Worm (Caenorhabditis elegans) whole organism, L1 larva: Measurements from ENCODE around the gene F10E9.2.

Experiments
- C04F5.9 ChIP-seq: sonication (generic microtip); optimal IDR thresholded peaks from 2 replicates; lab custom pipeline; 2016; ENCODE audit warnings: missing genetic modification characterization, missing compliant biosample characterization
- C16A3.4 ChIP-seq: fragments of 150-350 bp; optimal IDR thresholded peaks from 2 replicates; lab custom pipeline; 2014; ENCODE audit warnings: missing biosample characterization, missing genetic modification characterization
- C34B4.2 ChIP-seq: sonication (generic microtip); optimal IDR thresholded peaks from 2 replicates; lab custom pipeline; 2017; ENCODE audit warnings: mild to moderate bottlenecking, missing genetic modification characterization, missing compliant biosample characterization
- F16B12.6 ChIP-seq: fragments of 150-350 bp; optimal IDR thresholded peaks from 2 replicates; lab custom pipeline; 2014; ENCODE audit warnings: missing biosample characterization, missing genetic modification characterization
- ama-1 ChIP-seq: fragments of 150-350 bp; optimal IDR thresholded peaks from 2 replicates; lab custom pipeline; 2014
- blmp-1 ChIP-seq: fragments of 150-350 bp; optimal IDR thresholded peaks from 2 replicates; lab custom pipeline; 2014; ENCODE audit warnings: missing biosample characterization, missing genetic modification characterization
- ceh-8 ChIP-seq: fragments of 200-800 bp; sonication (Bioruptor generic); optimal IDR thresholded peaks from 2 replicates; lab custom pipeline; 2018; ENCODE audit warnings: mild to moderate bottlenecking, missing genetic modification characterization, moderate library complexity, missing compliant biosample characterization
- ceh-88 ChIP-seq: fragments of 200-800 bp; sonication (Bioruptor generic); IDR thresholded peaks from 2 replicates; pipeline ENCODE4 v1.3.6; 2022; ENCODE audit warnings: missing genetic modification characterization, missing compliant biosample characterization
- ceh-90 ChIP-seq: sonication (generic microtip); optimal IDR thresholded peaks from 2 replicates; lab custom pipeline; 2016; ENCODE audit warnings: missing genetic modification characterization, missing compliant biosample characterization
- ces-1 ChIP-seq: fragments of 150-350 bp; optimal IDR thresholded peaks from 2 replicates; lab custom pipeline; 2014; ENCODE audit warnings: missing biosample characterization, missing genetic modification reagents, missing genetic modification characterization
- dpl-1 ChIP-seq, 3 experiments: fragments of 150-350 bp in 2 of 3; sonication (generic microtip) in 1 of 3; optimal IDR thresholded peaks; 2 replicates each; lab custom pipeline; 2014 to 2017; ENCODE audit warnings: missing biosample characterization in 3 of 3, missing genetic modification characterization in 3 of 3, missing genetic modification reagents in 3 of 3
- dsc-1 ChIP-seq: sonication (generic microtip); optimal IDR thresholded peaks from 2 replicates; lab custom pipeline; 2016; ENCODE audit warnings: mild to moderate bottlenecking, missing genetic modification characterization, missing compliant biosample characterization
- efl-1 ChIP-seq, 4 experiments: fragments of 150-350 bp; optimal IDR thresholded peaks in 3 of 4; peaks in 1 of 4; 1 replicate in 1 of 4; 2 replicates in 3 of 4; lab custom pipeline; 2014; ENCODE audit warnings: missing biosample characterization in 2 of 4, missing genetic modification characterization in 2 of 4, missing genetic modification reagents in 2 of 4
- egl-27 ChIP-seq, 2 experiments: fragments of 150-350 bp in 1 of 2; sonication (generic microtip); optimal IDR thresholded peaks; 3 replicates each; lab custom pipeline; 2017 to 2018; ENCODE audit warnings: missing biosample characterization in 2 of 2, missing genetic modification characterization in 2 of 2, missing genetic modification reagents in 2 of 2
- elt-2 ChIP-seq: sonication (generic microtip); optimal IDR thresholded peaks from 2 replicates; lab custom pipeline; 2016; ENCODE audit warnings: missing genetic modification characterization, mild to moderate bottlenecking, inconsistent platforms, missing compliant biosample characterization, missing genetic modification reagents
- fkh-10 ChIP-seq: sonication (generic microtip); optimal IDR thresholded peaks from 2 replicates; lab custom pipeline; 2017; ENCODE audit warnings: missing biosample characterization, missing genetic modification reagents, missing genetic modification characterization
- fkh-8 ChIP-seq: sonication (generic microtip); optimal IDR thresholded peaks from 2 replicates; lab custom pipeline; 2016; ENCODE audit warnings: mild to moderate bottlenecking, missing genetic modification characterization, missing compliant biosample characterization
- hlh-17 ChIP-seq: fragments of 200-800 bp; sonication (Bioruptor generic); optimal IDR thresholded peaks from 2 replicates; lab custom pipeline; 2018; ENCODE audit warnings: missing genetic modification characterization, mild to moderate bottlenecking, missing compliant biosample characterization, moderate library complexity, borderline replicate concordance
- hpl-2 ChIP-seq: fragments of 150-350 bp; optimal IDR thresholded peaks from 2 replicates; lab custom pipeline; 2014; ENCODE audit warnings: missing biosample characterization, missing genetic modification reagents, missing genetic modification characterization
- isw-1 ChIP-seq: fragments of 200-800 bp; sonication (Bioruptor generic); IDR thresholded peaks from 2 replicates; pipeline ENCODE4 v1.3.6; 2022; ENCODE audit warnings: missing genetic modification characterization, missing compliant biosample characterization
- lin-13 ChIP-seq: fragments of 150-350 bp; optimal IDR thresholded peaks from 2 replicates; lab custom pipeline; 2014; ENCODE audit warnings: missing biosample characterization, missing genetic modification reagents, missing genetic modification characterization
- lin-15B ChIP-seq: fragments of 150-350 bp; sonication (generic microtip); optimal IDR thresholded peaks from 3 replicates; lab custom pipeline; 2014; ENCODE audit warnings: missing biosample characterization, missing genetic modification characterization
- lin-35 ChIP-seq, 2 experiments: fragments of 150-350 bp; optimal IDR thresholded peaks; 2 replicates each; lab custom pipeline; 2014; ENCODE audit warnings: missing biosample characterization in 2 of 2, missing genetic modification characterization in 2 of 2, missing genetic modification reagents in 2 of 2
- lir-3 ChIP-seq: sonication (generic microtip); optimal IDR thresholded peaks from 2 replicates; lab custom pipeline; 2016; ENCODE audit warnings: mild to moderate bottlenecking, missing genetic modification characterization, moderate library complexity, missing compliant biosample characterization; ENCODE audit not compliant: poor library complexity
- lsy-2 ChIP-seq, 2 experiments: fragments of 150-350 bp; optimal IDR thresholded peaks; 2 replicates each; lab custom pipeline; 2014; ENCODE audit warnings: missing biosample characterization in 2 of 2, missing genetic modification characterization in 2 of 2
- mab-9 ChIP-seq: fragments of 200-800 bp; sonication (Bioruptor generic); IDR thresholded peaks from 2 replicates; pipeline ENCODE4 v1.3.6; 2022; ENCODE audit warnings: missing genetic modification reagents, missing genetic modification characterization, missing compliant biosample characterization
- mdl-1 ChIP-seq, 2 experiments: fragments of 150-350 bp; optimal IDR thresholded peaks; 2 replicates each; lab custom pipeline; 2014 to 2017; ENCODE audit warnings: missing biosample characterization in 2 of 2, missing genetic modification characterization in 2 of 2, inconsistent platforms in 1 of 2
- mef-2 ChIP-seq: fragments of 150-350 bp; optimal IDR thresholded peaks from 2 replicates; lab custom pipeline; 2014; ENCODE audit warnings: missing biosample characterization, missing genetic modification characterization
- mep-1 ChIP-seq: fragments of 150-350 bp; optimal IDR thresholded peaks from 2 replicates; lab custom pipeline; 2014; ENCODE audit warnings: missing biosample characterization, missing genetic modification characterization
- nhr-11 ChIP-seq: fragments of 150-350 bp; optimal IDR thresholded peaks from 2 replicates; lab custom pipeline; 2014; ENCODE audit warnings: missing biosample characterization, missing genetic modification characterization
- nhr-20 ChIP-seq: sonication (generic microtip); optimal IDR thresholded peaks from 2 replicates; lab custom pipeline; 2016; ENCODE audit warnings: mild to moderate bottlenecking, missing genetic modification characterization, missing compliant biosample characterization
- nhr-237 ChIP-seq: fragments of 150-350 bp; optimal IDR thresholded peaks from 2 replicates; lab custom pipeline; 2014; ENCODE audit warnings: missing biosample characterization, missing genetic modification characterization
- nhr-77 ChIP-seq: fragments of 150-350 bp; optimal IDR thresholded peaks from 2 replicates; lab custom pipeline; 2014; ENCODE audit warnings: missing biosample characterization, missing genetic modification characterization
- nhr-84 ChIP-seq: sonication (generic microtip); optimal IDR thresholded peaks from 2 replicates; lab custom pipeline; 2017; ENCODE audit warnings: missing biosample characterization, missing genetic modification characterization
- nhr-85 ChIP-seq: sonication (generic microtip); peaks from one replicate; lab custom pipeline; 2016; ENCODE audit warnings: missing genetic modification characterization, inconsistent platforms, missing compliant biosample characterization
- pag-3 ChIP-seq: sonication (generic microtip); optimal IDR thresholded peaks from 2 replicates; lab custom pipeline; 2017; ENCODE audit warnings: missing genetic modification characterization, mild to moderate bottlenecking, missing compliant biosample characterization, antibody characterized with exemption, borderline replicate concordance; ENCODE audit not compliant: insufficient read depth
- rnt-1 ChIP-seq: sonication (generic microtip); optimal IDR thresholded peaks from 2 replicates; lab custom pipeline; 2016; ENCODE audit warnings: mild to moderate bottlenecking, missing genetic modification characterization, moderate library complexity, missing compliant biosample characterization
- snpc-4 ChIP-seq: fragments of 150-350 bp; optimal IDR thresholded peaks from 2 replicates; lab custom pipeline; 2014; ENCODE audit warnings: missing biosample characterization, missing genetic modification characterization
- snu-23 ChIP-seq: sonication (generic microtip); optimal IDR thresholded peaks from 2 replicates; lab custom pipeline; 2016; ENCODE audit warnings: missing genetic modification characterization, missing compliant biosample characterization
- sox-4 ChIP-seq: sonication (generic microtip); optimal IDR thresholded peaks from 2 replicates; lab custom pipeline; 2016; ENCODE audit warnings: missing genetic modification characterization, missing compliant biosample characterization
- sptf-1 ChIP-seq: fragments of 150-350 bp; optimal IDR thresholded peaks from 2 replicates; lab custom pipeline; 2014; ENCODE audit warnings: missing biosample characterization, missing genetic modification characterization
- swsn-7 ChIP-seq: sonication (generic microtip); optimal IDR thresholded peaks from 2 replicates; lab custom pipeline; 2016; ENCODE audit warnings: missing genetic modification characterization, missing compliant biosample characterization
- tlp-1 ChIP-seq: fragments of 150-350 bp; optimal IDR thresholded peaks from 2 replicates; lab custom pipeline; 2014; ENCODE audit warnings: missing biosample characterization, missing genetic modification characterization
- unc-86 ChIP-seq: sonication (generic microtip); optimal IDR thresholded peaks from 2 replicates; lab custom pipeline; 2016; ENCODE audit warnings: missing genetic modification characterization, missing compliant biosample characterization
- zag-1 ChIP-seq: fragments of 150-350 bp; optimal IDR thresholded peaks from 2 replicates; lab custom pipeline; 2014; ENCODE audit warnings: missing biosample characterization, missing genetic modification characterization
- ztf-4 ChIP-seq: fragments of 150-350 bp; optimal IDR thresholded peaks from 2 replicates; lab custom pipeline; 2014; ENCODE audit warnings: missing biosample characterization, missing genetic modification characterization

The F10E9.2 gene

DNA sequence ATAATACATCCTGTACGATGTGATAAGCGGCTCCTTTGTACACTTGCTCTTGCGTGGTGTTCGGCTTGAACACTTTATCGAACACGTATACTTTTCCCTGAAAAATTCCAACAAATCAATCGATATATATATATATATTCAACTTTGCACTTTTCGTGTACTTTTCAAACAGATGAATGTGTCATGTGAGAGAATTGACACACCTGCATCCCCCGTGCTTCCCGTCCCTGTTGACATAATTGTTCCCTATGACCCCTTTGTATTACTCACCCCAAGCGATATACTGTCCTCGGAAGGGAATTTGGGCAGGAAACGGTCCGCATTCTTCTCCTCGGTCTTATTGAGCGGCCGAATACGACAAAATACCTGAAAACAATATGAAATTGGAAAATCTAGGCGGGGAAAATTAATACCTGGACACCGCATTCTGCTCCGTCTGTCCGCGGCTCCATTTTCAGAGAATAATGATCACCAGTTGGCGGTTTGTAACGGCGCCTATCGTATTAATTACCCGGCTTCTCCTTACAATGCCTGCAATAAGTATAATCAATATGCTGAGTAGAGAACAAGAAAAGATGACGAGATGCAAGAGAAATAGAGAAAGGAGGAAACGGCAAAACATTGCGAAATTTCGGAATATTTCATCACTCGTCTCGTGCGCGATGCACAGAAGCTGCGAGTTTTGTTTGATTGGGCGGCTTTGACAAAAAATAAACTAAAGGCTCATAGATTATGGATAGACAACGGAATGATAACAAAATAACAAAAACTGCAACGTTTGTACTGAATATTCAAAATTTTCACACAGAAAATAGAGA is 42.4 kb downstream of the F10E9.2 start, which contains the start of gene unc-116 (continued):
- TF ChIP-seq lin-35 (GFP tag; optimal IDR thresholded peaks at IDR 0.05; lab: Kevin White, UChicago) (peak; percentile 38 to 39), blmp-1 (peak; percentile 35), swsn-7 (peak; percentile 2), efl-1 (optimal IDR thresholded peaks at IDR 0.05; lab: Kevin White, UChicago) (peak; percentile 31 to 74), efl-1 (GFP tag; optimal IDR thresholded peaks at IDR 0.05 in 1 of 2; lab: Kevin White, UChicago) (peak; percentile 54 to 94), dpl-1 (GFP tag; optimal IDR thresholded peaks at IDR 0.05; lab: Kevin White, UChicago) (peak in 2 of 3 experiments; percentile 18 to 31), F16B12.6 (peak; percentile 43), isw-1 (GFP tag; lab: Robert Waterston, UW) (peak; percentile 43; the same call in 1 of the 2 replicates), ceh-8 (GFP tag; lab: Kevin White, UChicago) (no peak), sox-4 (tag; lab: Kevin White, UChicago) (no peak), ama-1 (lab: Kevin White, UChicago) (no peak), sptf-1 (tag; lab: Kevin White, UChicago) (no peak)

DNA sequence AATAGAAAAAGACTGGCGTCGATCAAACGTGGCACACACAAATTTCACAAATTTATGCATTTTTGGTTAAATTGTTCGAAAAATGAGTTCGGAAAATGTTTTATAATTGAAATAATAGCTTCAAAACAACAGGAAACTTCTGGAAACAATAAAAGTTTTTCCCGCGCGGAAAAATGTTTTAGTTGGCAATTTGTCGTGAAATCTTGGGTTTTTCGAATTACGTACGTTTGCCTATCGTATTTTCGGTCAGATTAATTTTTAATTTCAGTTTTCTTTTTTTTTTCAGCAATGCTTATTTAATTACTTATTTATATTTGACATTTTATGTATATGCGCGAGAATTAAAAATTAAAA is 42.9 kb downstream of the F10E9.2 start:
- no peak for TF ChIP-seq nhr-85 (tag; lab: Kevin White, UChicago)
- no peak for TF ChIP-seq dsc-1 (tag; lab: Kevin White, UChicago)
- TF ChIP-seq blmp-1 = no peak
- no peak for TF ChIP-seq dpl-1 (GFP tag; optimal IDR thresholded peaks at IDR 0.05; lab: Kevin White, UChicago)
- TF ChIP-seq unc-86 (tag; lab: Kevin White, UChicago) = no peak
- TF ChIP-seq ztf-4 (tag; lab: Kevin White, UChicago) = no peak
- TF ChIP-seq hlh-17 (GFP tag; lab: Kevin White, UChicago) = no peak
- no peak for TF ChIP-seq lin-13
- TF ChIP-seq nhr-237 = no peak
- no peak for TF ChIP-seq ceh-88
- no peak for TF ChIP-seq pag-3 (tag; lab: Kevin White, UChicago)
- no peak for TF ChIP-seq fkh-10 (GFP tag; lab: Kevin White, UChicago)
- TF ChIP-seq C04F5.9 (tag; lab: Kevin White, UChicago) = no peak
- no peak for TF ChIP-seq ceh-90 (tag; lab: Kevin White, UChicago)
- TF ChIP-seq rnt-1 = no peak
- TF ChIP-seq tlp-1 (tag; lab: Kevin White, UChicago) = no peak
- no peak for TF ChIP-seq mab-9 (GFP tag; lab: Robert Waterston, UW)
- no peak for TF ChIP-seq isw-1 (GFP tag; lab: Robert Waterston, UW)

DNA sequence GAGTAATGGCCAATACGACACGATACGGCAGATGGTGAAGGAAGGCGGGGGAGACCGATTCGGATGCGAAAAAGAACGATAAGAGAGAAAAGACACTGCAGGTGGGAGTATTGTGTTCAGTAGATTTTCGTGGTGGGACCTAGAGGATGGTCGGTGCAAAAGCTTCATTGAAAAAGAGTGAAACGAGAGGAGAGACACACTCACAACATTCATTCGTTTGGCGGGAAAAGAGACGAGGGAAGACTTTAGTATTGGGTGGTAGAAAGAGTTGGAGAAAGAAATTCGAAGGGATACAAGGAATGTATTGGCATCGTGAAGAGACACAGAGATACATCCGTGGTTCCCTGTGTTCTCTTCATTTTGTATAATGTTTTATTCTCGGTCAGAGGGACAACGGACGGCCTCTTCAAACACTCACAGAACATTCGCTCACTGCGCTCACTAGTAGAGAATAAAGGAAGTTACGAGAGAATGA is 44.0 kb downstream of the F10E9.2 start:
- TF ChIP-seq mef-2 (tag; lab: Kevin White, UChicago) = peak; percentile 29
- peak; percentile 73 for TF ChIP-seq swsn-7
- peak; percentile 91 for TF ChIP-seq snu-23 (GFP tag; lab: Kevin White, UChicago)
- TF ChIP-seq snpc-4 (tag; lab: Kevin White, UChicago) = peak; percentile 26
- no peak for TF ChIP-seq hpl-2 (GFP tag; lab: Kevin White, UChicago)
- peak; percentile 74 for TF ChIP-seq blmp-1
- peak; percentile 69 for TF ChIP-seq C16A3.4 (tag; lab: Kevin White, UChicago)
- TF ChIP-seq zag-1 (tag; lab: Kevin White, UChicago) = peak; percentile 3
- peak; percentile 17; the same call in 1 of the 2 replicates for TF ChIP-seq isw-1 (GFP tag; lab: Robert Waterston, UW)
- TF ChIP-seq ztf-4 (tag; lab: Kevin White, UChicago) = peak; percentile 69
- TF ChIP-seq C04F5.9 (tag; lab: Kevin White, UChicago) = peak; percentile 39
- peak; percentile 63 for TF ChIP-seq lir-3 (tag; lab: Kevin White, UChicago)
- TF ChIP-seq mep-1 (tag; lab: Kevin White, UChicago) = peak; percentile 82
- TF ChIP-seq nhr-84 (tag; lab: Kevin White, UChicago) = no peak
- peak; percentile 88 for TF ChIP-seq nhr-20 (tag; lab: Kevin White, UChicago)
- no peak for TF ChIP-seq ces-1 (GFP tag; lab: Kevin White, UChicago)
- peak in 1 of 2 experiments; percentile 51 for TF ChIP-seq mdl-1 (tag; optimal IDR thresholded peaks at IDR 0.05; lab: Kevin White, UChicago)
- TF ChIP-seq fkh-8 (tag; lab: Kevin White, UChicago) = peak; percentile 80
- peak; percentile 74 to 93 for TF ChIP-seq lsy-2 (tag; optimal IDR thresholded peaks at IDR 0.05; lab: Kevin White, UChicago)
- TF ChIP-seq lin-15B (tag; lab: Kevin White, UChicago) = peak; percentile 46
- no peak for TF ChIP-seq C34B4.2 (tag; lab: Kevin White, UChicago)
- peak; percentile 69 for TF ChIP-seq unc-86 (tag; lab: Kevin White, UChicago)
- TF ChIP-seq elt-2 (tag; lab: Kevin White, UChicago) = peak; percentile 2
- peak; percentile 58 for TF ChIP-seq dsc-1 (tag; lab: Kevin White, UChicago)
- peak; percentile 65 for TF ChIP-seq rnt-1
- no peak for TF ChIP-seq nhr-11 (tag; lab: Kevin White, UChicago)
- no peak for TF ChIP-seq ama-1 (lab: Kevin White, UChicago)
- TF ChIP-seq egl-27 (tag; optimal IDR thresholded peaks at IDR 0.05; lab: Kevin White, UChicago) = peak in 1 of 2 experiments; percentile 4
- peak; percentile 75 for TF ChIP-seq nhr-77
